Worm (Caenorhabditis elegans): ENCODE data around the gene col-115.

col-115 gene

DNA sequence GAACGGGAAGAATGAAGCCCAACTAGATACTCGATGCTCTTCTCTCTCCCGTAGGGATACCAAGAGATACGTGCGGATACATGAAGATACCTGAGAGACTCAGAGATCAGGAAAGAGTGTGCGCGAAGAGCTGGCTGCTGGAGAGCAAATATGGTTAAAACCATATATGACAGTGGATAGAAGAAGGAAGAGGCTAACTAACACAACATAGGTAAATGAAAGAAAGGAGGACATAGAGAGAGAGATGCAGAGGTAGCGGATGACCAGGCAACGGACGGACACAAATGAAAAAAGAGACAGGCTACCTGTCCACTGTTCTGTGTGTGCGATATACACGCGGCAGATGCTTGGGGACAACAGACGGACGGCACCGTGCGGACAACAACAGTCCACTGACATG, 19.7 kb downstream of the col-115 start:
- no peak for TF ChIP-seq pbrm-1 (GFP tag; IDR thresholded peaks at IDR 0.05)
- no peak for TF ChIP-seq Y53F4B.3 (GFP tag; IDR thresholded peaks at IDR 0.05)
- no peak for TF ChIP-seq madf-10 (tag; optimal IDR thresholded peaks at IDR 0.05)
- no peak for TF ChIP-seq snpc-3.4 (tag; optimal IDR thresholded peaks at IDR 0.05)
- TF ChIP-seq hmg-20 (GFP tag; IDR thresholded peaks at IDR 0.05): no peak
- no peak for TF ChIP-seq lsy-27 (tag; optimal IDR thresholded peaks at IDR 0.05; ENCODE audit: borderline replicate concordance, insufficient read depth)
- no peak for TF ChIP-seq ztf-28 (GFP tag; IDR thresholded peaks at IDR 0.05)
- no peak for TF ChIP-seq F39B2.1 (GFP tag; IDR thresholded peaks at IDR 0.05)
- TF ChIP-seq Y67H2A.10 (GFP tag; conservative IDR thresholded peaks at IDR 0.05): no peak
- no peak for TF ChIP-seq ztf-26 (tag; optimal IDR thresholded peaks at IDR 0.05)
- TF ChIP-seq C06A6.2 (GFP tag; conservative IDR thresholded peaks at IDR 0.05): no peak
- TF ChIP-seq lag-1 (GFP tag; IDR thresholded peaks at IDR 0.05): no peak
- TF ChIP-seq ceh-91 (GFP tag; IDR thresholded peaks at IDR 0.05): no peak
- TF ChIP-seq T26A5.8 (tag; optimal IDR thresholded peaks at IDR 0.05): no peak

DNA sequence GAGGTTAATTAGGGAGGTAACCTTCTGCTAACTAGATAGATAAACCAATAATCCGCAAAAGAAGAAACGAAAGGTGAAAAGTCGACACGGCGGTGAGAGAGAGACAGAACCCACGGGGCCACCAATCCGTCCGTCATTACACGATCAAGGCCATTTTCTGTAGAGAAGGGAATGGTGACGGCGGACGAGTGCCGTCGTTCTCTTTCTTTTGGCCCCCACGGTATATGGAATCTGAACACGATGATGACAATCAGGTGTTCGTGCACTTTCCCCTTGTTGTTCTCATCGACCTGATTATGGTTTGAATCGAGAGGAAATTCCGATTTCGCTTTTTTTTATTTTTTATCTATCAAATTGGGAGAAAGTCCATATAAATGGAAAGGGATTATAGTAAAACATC, 20.9 kb downstream of the col-115 start:
- TF ChIP-seq T07F8.4 (tag; optimal IDR thresholded peaks at IDR 0.05): no peak
- no peak for TF ChIP-seq let-607 (tag; optimal IDR thresholded peaks at IDR 0.05)
- TF ChIP-seq lsl-1 (GFP tag; optimal IDR thresholded peaks at IDR 0.05): no peak

DNA sequence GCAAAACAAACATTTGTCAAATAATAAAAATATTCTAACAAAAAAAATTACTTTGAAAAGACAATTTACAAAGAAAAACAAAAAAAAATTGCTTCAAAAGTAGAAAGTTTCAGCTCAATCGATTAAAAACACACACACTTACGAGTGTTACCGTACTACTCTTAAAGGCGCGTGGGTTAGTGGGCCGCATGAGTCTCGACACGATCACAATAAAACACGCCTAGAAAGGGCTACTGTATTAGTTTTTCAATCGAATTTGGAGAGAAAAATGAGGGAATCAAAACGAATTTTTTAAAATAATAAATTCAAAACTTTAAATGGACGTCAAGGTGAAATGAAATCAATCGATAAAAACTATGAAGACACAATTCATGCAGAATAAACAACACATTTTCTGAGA, 22.0 kb downstream of the col-115 start:
- TF ChIP-seq ccch-3 (GFP tag; optimal IDR thresholded peaks at IDR 0.05): no peak
- TF ChIP-seq tlf-1 (GFP tag; optimal IDR thresholded peaks at IDR 0.05): no peak
- peak; percentile 66; the same call in 1 of the 2 replicates for TF ChIP-seq ekl-4 (GFP tag; IDR thresholded peaks at IDR 0.05)
- no peak for TF ChIP-seq ztf-26 (tag; optimal IDR thresholded peaks at IDR 0.05)
- TF ChIP-seq ceh-58 (GFP tag; IDR thresholded peaks at IDR 0.05): no peak
- peak; percentile 46 for TF ChIP-seq snpc-1.3 (tag; optimal IDR thresholded peaks at IDR 0.05; ENCODE audit: insufficient read depth)
- TF ChIP-seq cebp-1 (GFP tag; IDR thresholded peaks at IDR 0.05): no peak
- no peak for TF ChIP-seq cebp-1 (tag; optimal IDR thresholded peaks at IDR 0.05)
- no peak for TF ChIP-seq mel-28 (tag; optimal IDR thresholded peaks at IDR 0.05; ENCODE audit: borderline replicate concordance)
- TF ChIP-seq hsf-1 (GFP tag; IDR thresholded peaks at IDR 0.05): peak; percentile 33; the same call in 1 of the 2 replicates
- TF ChIP-seq madf-8 (GFP tag; conservative IDR thresholded peaks at IDR 0.05): peak; percentile 97
- no peak for TF ChIP-seq nhr-179 (tag; optimal IDR thresholded peaks at IDR 0.05)
- TF ChIP-seq him-1 (tag; optimal IDR thresholded peaks at IDR 0.05): no peak
- TF ChIP-seq ama-1 (optimal IDR thresholded peaks at IDR 0.05): no peak
- peak in 1 of 2 experiments; percentile 23 for TF ChIP-seq ama-1 (GFP tag; optimal IDR thresholded peaks at IDR 0.05)
- no peak for TF ChIP-seq snpc-4 (GFP tag; optimal IDR thresholded peaks at IDR 0.05)
- peak in 2 of 4 experiments; percentile 12 to 45 for TF ChIP-seq snpc-4 (tag; optimal IDR thresholded peaks at IDR 0.05)
- TF ChIP-seq dpl-1 (GFP tag; optimal IDR thresholded peaks at IDR 0.05): no peak
- TF ChIP-seq athp-1 (tag; optimal IDR thresholded peaks at IDR 0.05): no peak
- TF ChIP-seq ztf-6 (GFP tag; IDR thresholded peaks at IDR 0.05): no peak
- no peak for TF ChIP-seq hlh-12 (tag; optimal IDR thresholded peaks at IDR 0.05)
- TF ChIP-seq nhr-120 (GFP tag; IDR thresholded peaks at IDR 0.05): no peak
- no peak for TF ChIP-seq D2030.7 (GFP tag; IDR thresholded peaks at IDR 0.05)
- TF ChIP-seq atf-7 (tag; optimal IDR thresholded peaks at IDR 0.05): no peak
- TF ChIP-seq lsy-27 (tag; optimal IDR thresholded peaks at IDR 0.05; ENCODE audit: borderline replicate concordance, insufficient read depth): no peak
- TF ChIP-seq gei-17 (GFP tag; optimal IDR thresholded peaks at IDR 0.05): no peak
- TF ChIP-seq F33H1.4 (GFP tag; IDR thresholded peaks at IDR 0.05): peak; percentile 93
- TF ChIP-seq unc-130 (GFP tag; optimal IDR thresholded peaks at IDR 0.05): no peak
- no peak for TF ChIP-seq zim-3 (tag; optimal IDR thresholded peaks at IDR 0.05)
- no peak for TF ChIP-seq ceh-91 (GFP tag; IDR thresholded peaks at IDR 0.05)
- no peak for TF ChIP-seq lin-40 (tag; optimal IDR thresholded peaks at IDR 0.05)
- no peak for TF ChIP-seq repo-1 (tag; optimal IDR thresholded peaks at IDR 0.05)
- TF ChIP-seq efl-1 (GFP tag; optimal IDR thresholded peaks at IDR 0.05): peak; percentile 19
